Worm (Caenorhabditis elegans) whole organism, mixed stage, embryonic: Measurements from ENCODE around the gene srbc-79.

ENCODE experiments used
- M03D4.4 ChIP-seq: sonication (generic microtip); optimal IDR thresholded peaks from 2 replicates; lab custom pipeline; 2017; ENCODE audit warnings: mild to moderate bottlenecking, missing genetic modification characterization, missing compliant biosample characterization
- bed-3 ChIP-seq: fragments of 200-800 bp; sonication (Bioruptor generic); optimal IDR thresholded peaks from 3 replicates; lab custom pipeline; 2018; ENCODE audit warnings: mild to moderate bottlenecking, missing genetic modification characterization, moderate library complexity, missing compliant biosample characterization
- ces-1 ChIP-seq: fragments of 150-350 bp; optimal IDR thresholded peaks from 2 replicates; lab custom pipeline; 2014; ENCODE audit warnings: missing biosample characterization, missing genetic modification reagents, missing genetic modification characterization
- drap-1 ChIP-seq: fragments of 200-800 bp; sonication (Bioruptor generic); optimal IDR thresholded peaks from 3 replicates; lab custom pipeline; 2018; ENCODE audit warnings: mild to moderate bottlenecking, missing genetic modification characterization, missing compliant biosample characterization
- mep-1 ChIP-seq: fragments of 150-350 bp; optimal IDR thresholded peaks from 2 replicates; lab custom pipeline; 2017; ENCODE audit warnings: missing biosample characterization, missing genetic modification reagents, missing genetic modification characterization, inconsistent platforms
- snpc-4 ChIP-seq: fragments of 150-350 bp; optimal IDR thresholded peaks from 2 replicates; lab custom pipeline; 2014; ENCODE audit warnings: missing biosample characterization, missing genetic modification characterization
- unc-120 ChIP-seq: sonication (generic microtip); optimal IDR thresholded peaks from 2 replicates; lab custom pipeline; 2017; ENCODE audit warnings: missing genetic modification characterization, missing compliant biosample characterization; ENCODE audit not compliant: poor library complexity, severe bottlenecking
- unc-39 ChIP-seq: fragments of 150-350 bp; optimal IDR thresholded peaks from 2 replicates; lab custom pipeline; 2014; ENCODE audit warnings: missing biosample characterization, missing genetic modification characterization
- zip-8 ChIP-seq: fragments of 150-350 bp; optimal IDR thresholded peaks from 2 replicates; lab custom pipeline; 2014; ENCODE audit warnings: missing biosample characterization, missing genetic modification characterization

DNA sequence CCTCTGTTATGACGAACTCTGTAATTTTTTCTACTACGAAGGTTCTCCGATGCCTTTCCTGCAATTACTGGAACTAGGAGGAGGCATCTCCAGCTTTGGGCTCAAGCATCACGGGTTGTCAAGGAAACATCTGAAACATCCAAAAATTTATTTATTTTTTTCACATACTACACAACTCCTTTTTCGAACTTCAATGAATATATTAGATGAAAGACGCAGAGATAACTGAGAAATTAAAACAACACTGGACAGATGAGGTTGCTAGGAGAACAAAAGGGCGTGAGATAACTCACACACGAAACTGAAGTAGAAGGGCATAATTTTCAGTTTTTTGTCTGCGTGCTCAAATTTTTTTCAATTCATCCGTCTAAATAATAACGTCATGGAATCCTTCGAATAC, 35.2 kb upstream of the srbc-79 start, which contains the start of gene Y38H6C.13:
- TF ChIP-seq unc-120 (no peak), ces-1 (no peak), drap-1 (GFP tag; lab: Kevin White, UChicago) (no peak), M03D4.4 (tag; lab: Kevin White, UChicago) (no peak), snpc-4 (tag; lab: Kevin White, UChicago) (no peak), zip-8 (no peak), bed-3 (GFP tag; lab: Kevin White, UChicago) (no peak), mep-1 (no peak), unc-39 (tag; lab: Kevin White, UChicago) (no peak)
